Fruit fly (Drosophila melanogaster) whole organism, embryonic: Measurements from ENCODE around the gene CG5157.

Experiments used
- Atf3 ChIP-seq: fragments of 200-800 bp; sonication (Bioruptor generic); optimal IDR thresholded peaks from 3 replicates; lab custom pipeline; 2016; ENCODE audit warnings: missing biosample characterization, missing genetic modification characterization
- CG10462 ChIP-seq: fragments of 200-800 bp; sonication (Bioruptor generic); optimal IDR thresholded peaks from 2 replicates; lab custom pipeline; 2016; ENCODE audit warnings: missing biosample characterization, missing genetic modification characterization
- CG10654 ChIP-seq: fragments of 200-800 bp; sonication (Bioruptor generic); optimal IDR thresholded peaks from 2 replicates; lab custom pipeline; 2016; ENCODE audit warnings: missing biosample characterization, missing genetic modification characterization
- CG11398 ChIP-seq: fragments of 200-800 bp; sonication (Bioruptor generic); optimal IDR thresholded peaks from 2 replicates; lab custom pipeline; 2016; ENCODE audit warnings: missing biosample characterization, missing genetic modification characterization
- CG12219 ChIP-seq: fragments of 200-800 bp; sonication (Bioruptor generic); optimal IDR thresholded peaks from 3 replicates; lab custom pipeline; 2018; ENCODE audit warnings: missing biosample characterization, mild to moderate bottlenecking, missing genetic modification characterization
- CG14014 ChIP-seq: fragments of 200-800 bp; sonication (Bioruptor generic); IDR thresholded peaks from 2 replicates; pipeline ENCODE4 v1.3.6; 2022; ENCODE audit warnings: missing biosample characterization, missing genetic modification characterization
- CG18262 ChIP-seq: fragments of 200-800 bp; optimal IDR thresholded peaks from 3 replicates; lab custom pipeline; 2019; ENCODE audit warnings: missing biosample characterization, mild to moderate bottlenecking, missing genetic modification characterization, moderate library complexity
- CG2678 ChIP-seq: fragments of 200-800 bp; sonication (Bioruptor generic); optimal IDR thresholded peaks from 3 replicates; lab custom pipeline; 2019; ENCODE audit warnings: missing biosample characterization, mild to moderate bottlenecking, missing genetic modification characterization, moderate library complexity
- CG31441 ChIP-seq: fragments of 200-800 bp; sonication (Bioruptor generic); IDR thresholded peaks from 2 replicates; pipeline ENCODE4 v1.3.6; 2022; ENCODE audit warnings: missing biosample characterization, missing genetic modification characterization
- CG3163 ChIP-seq: fragments of 200-800 bp; sonication (Bioruptor generic); optimal IDR thresholded peaks from 3 replicates; lab custom pipeline; 2016; ENCODE audit warnings: missing biosample characterization, missing genetic modification characterization
- CG3407 ChIP-seq: fragments of 200-800 bp; sonication (Bioruptor generic); optimal IDR thresholded peaks from 2 replicates; lab custom pipeline; 2018; ENCODE audit warnings: missing biosample characterization, mild to moderate bottlenecking, missing genetic modification characterization
- CG34422 ChIP-seq: fragments of 200-800 bp; sonication (Bioruptor generic); IDR thresholded peaks from 3 replicates; pipeline ENCODE4 v1.3.6; 2022; ENCODE audit warnings: missing biosample characterization, missing genetic modification characterization
- CG4820 ChIP-seq: fragments of 200-800 bp; sonication (Bioruptor generic); optimal IDR thresholded peaks from 3 replicates; lab custom pipeline; 2016; ENCODE audit warnings: missing biosample characterization, missing genetic modification characterization
- CG6813 ChIP-seq: fragments of 200-800 bp; sonication (Bioruptor generic); optimal IDR thresholded peaks from 2 replicates; lab custom pipeline; 2017; ENCODE audit warnings: missing biosample characterization, missing genetic modification characterization, mild to moderate bottlenecking, moderate library complexity, missing genetic modification reagents
- CG6854 ChIP-seq: fragments of 200-800 bp; sonication (Bioruptor generic); optimal IDR thresholded peaks from 3 replicates; lab custom pipeline; 2017; ENCODE audit warnings: missing biosample characterization, mild to moderate bottlenecking, missing genetic modification characterization
- CG7556 ChIP-seq: fragments of 200-800 bp; sonication (Bioruptor generic); optimal IDR thresholded peaks from 2 replicates; lab custom pipeline; 2017; ENCODE audit warnings: missing biosample characterization, mild to moderate bottlenecking, missing genetic modification characterization
- CG7963 ChIP-seq: fragments of 200-800 bp; sonication (Bioruptor generic); IDR thresholded peaks from 3 replicates; pipeline ENCODE4 v1.3.6; 2022; ENCODE audit warnings: missing biosample characterization, missing genetic modification characterization; ENCODE audit not compliant: partially characterized antibody
- CG8089 ChIP-seq: fragments of 200-800 bp; sonication (Bioruptor generic); optimal IDR thresholded peaks from 3 replicates; lab custom pipeline; 2016; ENCODE audit warnings: missing biosample characterization, missing genetic modification characterization
- CG8924 ChIP-seq: fragments of 200-800 bp; optimal IDR thresholded peaks from 3 replicates; lab custom pipeline; 2019; ENCODE audit warnings: missing biosample characterization, mild to moderate bottlenecking, missing genetic modification characterization, moderate library complexity
- CG9876 ChIP-seq: fragments of 200-800 bp; sonication (Bioruptor generic); optimal IDR thresholded peaks from 2 replicates; lab custom pipeline; 2016; ENCODE audit warnings: missing biosample characterization, missing genetic modification characterization
- CHES-1-like ChIP-seq: fragments of 200-800 bp; sonication (Bioruptor generic); optimal IDR thresholded peaks from 2 replicates; lab custom pipeline; 2016; ENCODE audit warnings: missing biosample characterization, missing genetic modification characterization
- CkIIα-i1 ChIP-seq: fragments of 200-800 bp; sonication (Bioruptor generic); IDR thresholded peaks from 2 replicates; pipeline ENCODE4 v1.3.6; 2022; ENCODE audit warnings: missing biosample characterization, missing genetic modification characterization
- D19B ChIP-seq: fragments of 200-800 bp; sonication (Bioruptor generic); optimal IDR thresholded peaks from 2 replicates; lab custom pipeline; 2017; ENCODE audit warnings: missing biosample characterization, mild to moderate bottlenecking, missing genetic modification characterization
- E2f2 ChIP-seq: fragments of 200-800 bp; sonication (Bioruptor generic); IDR thresholded peaks from 2 replicates; pipeline ENCODE4 v1.3.6; 2022; ENCODE audit warnings: missing biosample characterization, missing genetic modification characterization
- H15 ChIP-seq: fragments of 200-800 bp; sonication (Bioruptor generic); IDR thresholded peaks from 3 replicates; pipeline ENCODE4 v1.3.6; 2022; ENCODE audit warnings: missing biosample characterization, missing genetic modification characterization
- HLHmδ ChIP-seq: fragments of 200-800 bp; sonication (Bioruptor generic); optimal IDR thresholded peaks from 2 replicates; lab custom pipeline; 2018; ENCODE audit warnings: missing biosample characterization, mild to moderate bottlenecking, missing genetic modification characterization, moderate library complexity
- Hr51 ChIP-seq, 2 experiments: fragments of 200-800 bp; sonication (Bioruptor generic); optimal IDR thresholded peaks; 2 replicates in 1 of 2; 3 replicates in 1 of 2; lab custom pipeline; 2016 to 2018; ENCODE audit warnings: missing biosample characterization in 2 of 2, missing genetic modification characterization in 2 of 2, mild to moderate bottlenecking in 1 of 2, moderate library complexity in 1 of 2
- Med ChIP-seq: fragments of 200-800 bp; sonication (Bioruptor generic); peaks from one replicate; lab custom pipeline; 2016; ENCODE audit warnings: missing biosample characterization, missing genetic modification characterization, mild to moderate bottlenecking, inconsistent platforms, moderate library complexity
- Neu2 ChIP-seq: fragments of 200-800 bp; sonication (Bioruptor generic); optimal IDR thresholded peaks from 3 replicates; lab custom pipeline; 2016; ENCODE audit warnings: missing biosample characterization, missing genetic modification characterization, borderline replicate concordance
- Nf-YC ChIP-seq: fragments of 200-800 bp; optimal IDR thresholded peaks from 3 replicates; lab custom pipeline; 2019; ENCODE audit warnings: missing biosample characterization, mild to moderate bottlenecking, missing genetic modification characterization, moderate library complexity
- Pdp1 ChIP-seq, 2 experiments: fragments of 200-800 bp; sonication (Bioruptor generic); optimal IDR thresholded peaks; 3 replicates each; lab custom pipeline; 2016; ENCODE audit warnings: missing biosample characterization in 2 of 2, missing genetic modification characterization in 2 of 2, mild to moderate bottlenecking in 1 of 2, moderate library complexity in 1 of 2
- Rx ChIP-seq: fragments of 200-800 bp; sonication (Bioruptor generic); IDR thresholded peaks from 2 replicates; pipeline ENCODE4 v1.3.6; 2022; ENCODE audit warnings: missing biosample characterization, missing genetic modification characterization
- az2 ChIP-seq: fragments of 200-800 bp; sonication (Bioruptor generic); optimal IDR thresholded peaks from 3 replicates; lab custom pipeline; 2016; ENCODE audit warnings: missing biosample characterization, missing genetic modification characterization
- bab2 ChIP-seq: fragments of 200-800 bp; sonication (Bioruptor generic); optimal IDR thresholded peaks from 2 replicates; lab custom pipeline; 2016; ENCODE audit warnings: missing biosample characterization, missing genetic modification characterization
- chn ChIP-seq: fragments of 200-800 bp; sonication (Bioruptor generic); optimal IDR thresholded peaks from 2 replicates; lab custom pipeline; 2016; ENCODE audit warnings: missing biosample characterization, missing genetic modification characterization
- gsb ChIP-seq: fragments of 200-800 bp; sonication (Bioruptor generic); IDR thresholded peaks from 2 replicates; pipeline ENCODE4 v1.3.6; 2022; ENCODE audit warnings: missing biosample characterization, missing genetic modification characterization
- nmo ChIP-seq: fragments of 200-800 bp; sonication (Bioruptor generic); optimal IDR thresholded peaks from 2 replicates; lab custom pipeline; 2018; ENCODE audit warnings: missing biosample characterization, mild to moderate bottlenecking, missing genetic modification characterization, moderate library complexity
- nom ChIP-seq: fragments of 200-800 bp; sonication (Bioruptor generic); optimal IDR thresholded peaks from 2 replicates; lab custom pipeline; 2017; ENCODE audit warnings: missing biosample characterization, missing genetic modification characterization, mild to moderate bottlenecking, moderate library complexity, missing genetic modification reagents
- oc ChIP-seq: fragments of 200-800 bp; sonication (Bioruptor generic); optimal IDR thresholded peaks from 2 replicates; lab custom pipeline; 2018; ENCODE audit warnings: missing biosample characterization, mild to moderate bottlenecking, missing genetic modification characterization, moderate library complexity
- odd ChIP-seq: fragments of 200-800 bp; sonication (Bioruptor generic); optimal IDR thresholded peaks from 2 replicates; lab custom pipeline; 2017; ENCODE audit warnings: missing biosample characterization, mild to moderate bottlenecking, missing genetic modification characterization
- onecut ChIP-seq: fragments of 200-800 bp; sonication (Bioruptor generic); IDR thresholded peaks from 2 replicates; pipeline ENCODE4 v1.3.6; 2022; ENCODE audit warnings: missing biosample characterization, missing genetic modification characterization
- org-1 ChIP-seq: fragments of 200-800 bp; sonication (Bioruptor generic); optimal IDR thresholded peaks from 2 replicates; lab custom pipeline; 2017; ENCODE audit warnings: missing biosample characterization, missing genetic modification characterization
- peb ChIP-seq: fragments of 200-800 bp; sonication (Bioruptor generic); IDR thresholded peaks from 2 replicates; pipeline ENCODE4 v1.3.6; 2022; ENCODE audit warnings: missing biosample characterization, missing genetic modification characterization
- rib ChIP-seq: fragments of 200-800 bp; sonication (Bioruptor generic); IDR thresholded peaks from 2 replicates; pipeline ENCODE4 v1.3.6; 2022; ENCODE audit warnings: missing biosample characterization, missing genetic modification characterization
- row ChIP-seq: fragments of 200-800 bp; sonication (Bioruptor generic); IDR thresholded peaks from 3 replicates; pipeline ENCODE4 v1.3.6; 2022; ENCODE audit warnings: missing biosample characterization, missing genetic modification characterization
- sisA ChIP-seq: fragments of 200-800 bp; sonication (Bioruptor generic); IDR thresholded peaks from 2 replicates; pipeline ENCODE4 v1.3.6; 2022; ENCODE audit warnings: missing biosample characterization, missing genetic modification characterization
- tna ChIP-seq: fragments of 200-800 bp; sonication (Bioruptor generic); IDR thresholded peaks from 2 replicates; pipeline ENCODE4 v1.3.6; 2022; ENCODE audit warnings: missing biosample characterization, missing genetic modification characterization; ENCODE audit not compliant: partially characterized antibody
- toy ChIP-seq: fragments of 200-800 bp; sonication (Bioruptor generic); IDR thresholded peaks from 2 replicates; pipeline ENCODE4 v1.3.6; 2022; ENCODE audit warnings: missing biosample characterization, missing genetic modification characterization
- tx ChIP-seq: fragments of 200-800 bp; sonication (Bioruptor generic); optimal IDR thresholded peaks from 2 replicates; lab custom pipeline; 2016; ENCODE audit warnings: missing biosample characterization, missing genetic modification characterization
- wdn ChIP-seq: fragments of 200-800 bp; sonication (Bioruptor generic); IDR thresholded peaks from 2 replicates; pipeline ENCODE4 v1.3.6; 2022; ENCODE audit warnings: missing biosample characterization, missing genetic modification characterization

CG5157 gene

DNA sequence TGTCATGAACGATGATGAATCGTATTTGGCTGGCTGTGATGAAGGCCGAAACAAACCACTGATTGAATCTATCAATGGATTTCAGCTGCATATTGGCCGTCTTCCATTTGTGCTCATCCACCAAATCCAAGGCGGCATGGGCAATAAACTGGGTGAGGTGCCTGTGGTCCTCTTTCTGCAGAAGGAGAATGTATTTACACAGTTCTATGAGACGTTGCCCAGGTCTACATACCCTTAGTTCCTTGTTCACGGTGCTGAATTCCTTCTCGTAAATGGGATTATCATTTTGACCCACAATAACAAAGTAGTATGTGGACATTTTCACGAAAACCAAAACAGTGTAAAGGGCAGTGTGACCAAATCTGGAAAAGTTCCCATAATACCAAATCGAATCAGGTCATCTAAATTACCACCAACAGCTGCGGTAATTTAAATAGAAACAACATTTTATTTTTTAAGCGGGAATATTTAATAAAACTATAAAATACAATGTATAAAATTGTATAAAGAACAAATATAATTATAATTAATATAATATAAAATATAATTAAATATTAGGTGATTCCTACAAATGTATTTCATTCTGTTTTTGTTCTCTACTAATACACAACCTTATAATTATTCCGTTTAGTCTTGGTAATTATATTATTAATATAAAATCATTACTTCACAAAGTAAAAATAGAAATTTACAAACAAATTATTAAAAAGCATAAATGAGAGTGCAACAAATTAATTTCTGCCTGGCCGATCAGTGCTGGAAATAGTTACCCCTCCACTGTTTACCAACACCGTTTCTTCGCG, 6.2 kb downstream of the CG5157 start, which contains the start of the genes Trs20 and elg1 (continued):
- TF ChIP-seq CG18262 (peak; percentile 80), H15 (GFP tag; lab: Robert Waterston, UW) (no peak), az2 (GFP tag; lab: Kevin White, UChicago) (peak; percentile 29), Nf-YC (tag; lab: Kevin White, UChicago) (peak; percentile 67), CG11398 (GFP tag; lab: Kevin White, UChicago) (no peak), bab2 (GFP tag; lab: Kevin White, UChicago) (no peak), wdn (GFP tag; lab: Robert Waterston, UW) (no peak), CG7963 (GFP tag; lab: Robert Waterston, UW) (no peak), CG3163 (GFP tag; lab: Kevin White, UChicago) (no peak), CG10654 (GFP tag; lab: Kevin White, UChicago) (peak; percentile 44), CG2678 (peak; percentile 78), onecut (GFP tag; lab: Robert Waterston, UW) (0 out of 2 replicates have a peak, but pooled peaks have one; percentile 33), HLHmδ (GFP tag; lab: Kevin White, UChicago) (no peak), Atf3 (no peak), CG7556 (GFP tag; lab: Kevin White, UChicago) (peak; percentile 66), tx (GFP tag; lab: Kevin White, UChicago) (no peak), odd (GFP tag; lab: Kevin White, UChicago) (no peak), CG8089 (GFP tag; lab: Kevin White, UChicago) (no peak), nmo (peak; percentile 66), rib (0 out of 2 replicates have a peak, but pooled peaks have one; percentile 32), D19B (GFP tag; lab: Kevin White, UChicago) (no peak), CG8924 (tag; lab: Kevin White, UChicago) (peak; percentile 84), CkIIα-i1 (GFP tag; lab: Robert Waterston, UW) (no peak), CG3407 (GFP tag; lab: Kevin White, UChicago) (no peak), E2f2 (GFP tag; lab: Robert Waterston, UW) (peak; percentile 79; the same call in 1 of the 2 replicates), oc (tag; lab: Kevin White, UChicago) (no peak), CG4820 (GFP tag; lab: Kevin White, UChicago) (no peak), CG9876 (GFP tag; lab: Kevin White, UChicago) (no peak), nom (GFP tag; lab: Kevin White, UChicago) (peak; percentile 60), CG6813 (GFP tag; lab: Kevin White, UChicago) (no peak), CG10462 (no peak), Rx (no peak), row (peak; percentile 75), Hr51 (GFP tag; optimal IDR thresholded peaks at IDR 0.05; lab: Kevin White, UChicago) (no peak), CG34422 (peak; percentile 58; the same call in 2 of the 3 replicates), Med (GFP tag; lab: Kevin White, UChicago) (peak; percentile 87), toy (GFP tag; lab: Robert Waterston, UW) (no peak), sisA (no peak; the same call in 1 of the 2 replicates), CG14014 (GFP tag; lab: Robert Waterston, UW) (no peak; the same call in 1 of the 2 replicates), CG12219 (GFP tag; lab: Kevin White, UChicago) (no peak), CHES-1-like (no peak), Pdp1 (GFP tag; optimal IDR thresholded peaks at IDR 0.05; lab: Kevin White, UChicago) (peak in 1 of 2 experiments; percentile 5), org-1 (GFP tag; lab: Kevin White, UChicago) (no peak), chn (GFP tag; lab: Kevin White, UChicago) (no peak), CG6854 (GFP tag; lab: Kevin White, UChicago) (peak; percentile 37), tna (GFP tag; lab: Robert Waterston, UW) (no peak), CG31441 (GFP tag; lab: Robert Waterston, UW) (peak; percentile 84), Neu2 (GFP tag; lab: Kevin White, UChicago) (no peak), gsb (no peak), peb (no peak)
